Worm (Caenorhabditis elegans): ENCODE results near the gene F13E6.2.

F13E6.2 gene

DNA sequence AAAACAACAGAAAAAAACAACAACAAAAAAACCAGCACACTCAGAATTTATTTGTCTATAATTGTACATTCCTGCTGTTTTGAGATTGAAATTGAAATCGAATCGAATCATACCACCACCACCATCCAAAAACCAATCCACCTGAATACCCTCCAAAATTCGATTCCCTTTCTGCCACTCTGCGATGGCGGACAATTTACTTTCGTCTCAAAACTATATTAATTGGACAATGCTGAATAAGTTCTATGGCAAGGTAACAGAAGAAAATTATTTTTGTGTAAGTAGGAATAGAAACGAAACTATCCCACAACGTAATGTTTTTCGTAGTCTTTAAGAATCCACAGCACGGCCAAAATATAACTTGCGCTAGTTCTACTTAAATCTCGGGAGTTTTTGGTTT is 14.6 kb downstream of the F13E6.2 start:
- TF ChIP-seq nhr-12 (tag; optimal IDR thresholded peaks at IDR 0.05) (no peak), nhr-90 (tag; optimal IDR thresholded peaks at IDR 0.05; ENCODE audit: poor library complexity) (no peak), nhr-77 (tag; optimal IDR thresholded peaks at IDR 0.05) (no peak), ztf-4 (tag; optimal IDR thresholded peaks at IDR 0.05) (no peak), zag-1 (tag; optimal IDR thresholded peaks at IDR 0.05) (no peak), lin-39 (tag; optimal IDR thresholded peaks at IDR 0.05) (no peak), unc-130 (tag; optimal IDR thresholded peaks at IDR 0.05) (no peak), isw-1 (GFP tag; IDR thresholded peaks at IDR 0.05) (no peak), swsn-7 (tag; optimal IDR thresholded peaks at IDR 0.05) (no peak), snu-23 (GFP tag; optimal IDR thresholded peaks at IDR 0.05) (no peak), pqm-1 (tag; optimal IDR thresholded peaks at IDR 0.05) (no peak), lin-35 (GFP tag; optimal IDR thresholded peaks at IDR 0.05) (no peak), vab-15 (tag; optimal IDR thresholded peaks at IDR 0.05) (no peak), jun-1 (tag; optimal IDR thresholded peaks at IDR 0.05) (no peak), pag-3 (tag; optimal IDR thresholded peaks at IDR 0.05; ENCODE audit: borderline replicate concordance, insufficient read depth) (no peak)

DNA sequence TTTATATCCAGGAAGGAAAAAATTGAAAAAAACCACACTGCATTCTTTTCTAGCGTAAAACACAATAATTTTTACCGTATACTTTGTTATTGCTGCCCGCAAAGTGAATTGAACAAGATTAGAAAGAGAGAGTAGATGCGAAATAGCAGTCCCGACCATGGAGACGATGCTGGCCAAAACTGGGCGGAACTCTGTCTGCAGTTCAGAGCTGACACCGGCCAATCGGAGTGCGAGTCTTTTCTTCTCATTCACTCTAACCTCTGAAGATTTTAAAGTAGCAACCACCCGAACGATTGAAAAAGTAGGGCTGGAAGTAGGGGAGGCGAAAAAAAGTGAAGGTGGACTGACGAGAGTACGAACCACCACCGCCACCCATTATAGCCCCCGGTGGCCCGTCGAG is 17.5 kb downstream of the F13E6.2 start:
- TF ChIP-seq mef-2 (tag; optimal IDR thresholded peaks at IDR 0.05) (no peak), nhr-85 (tag) (peak; percentile 12), xbp-1 (tag; optimal IDR thresholded peaks at IDR 0.05) (peak; percentile 86), blmp-1 (tag; optimal IDR thresholded peaks at IDR 0.05) (peak; percentile 80), lsy-2 (tag; optimal IDR thresholded peaks at IDR 0.05) (peak in 1 of 2 experiments; percentile 63), ama-1 (optimal IDR thresholded peaks at IDR 0.05) (no peak), vab-15 (tag; optimal IDR thresholded peaks at IDR 0.05) (no peak)

DNA sequence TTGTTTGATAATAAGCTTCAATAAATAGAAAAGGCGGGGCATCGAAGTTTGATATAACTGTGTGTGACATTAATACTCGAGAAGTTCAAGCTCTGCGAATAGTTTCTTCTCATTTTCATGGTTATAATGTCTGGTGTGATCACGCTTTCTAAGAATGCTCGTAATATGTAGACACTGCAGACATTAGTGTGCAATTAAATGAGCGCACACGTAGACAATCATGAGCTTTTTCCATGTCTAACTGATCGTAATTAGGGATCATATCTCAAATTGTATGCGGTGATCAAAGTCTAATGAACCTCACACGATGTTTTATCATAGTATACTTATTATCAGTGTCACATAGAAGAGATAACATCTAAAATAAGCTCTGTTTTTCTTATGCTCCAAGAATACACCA is 24.0 kb downstream of the F13E6.2 start:
- no peak for TF ChIP-seq nhr-85 (tag)
- TF ChIP-seq alr-1 (tag; optimal IDR thresholded peaks at IDR 0.05; ENCODE audit: borderline replicate concordance) = no peak
- peak; percentile 32 for TF ChIP-seq nhr-11 (tag; optimal IDR thresholded peaks at IDR 0.05)
- TF ChIP-seq lin-39 (tag; optimal IDR thresholded peaks at IDR 0.05) = no peak
- TF ChIP-seq pax-3 (tag; optimal IDR thresholded peaks at IDR 0.05) = peak; percentile 4
- TF ChIP-seq nhr-71 (tag; optimal IDR thresholded peaks at IDR 0.05) = peak; percentile 65
- TF ChIP-seq snu-23 (GFP tag; optimal IDR thresholded peaks at IDR 0.05) = no peak
- TF ChIP-seq unc-62 (GFP tag; optimal IDR thresholded peaks at IDR 0.05) = no peak
- TF ChIP-seq lin-14 (GFP tag; optimal IDR thresholded peaks at IDR 0.05) = peak; percentile 25
- TF ChIP-seq elt-2 (tag; optimal IDR thresholded peaks at IDR 0.05) = peak; percentile 64
- TF ChIP-seq nhr-47 (tag; optimal IDR thresholded peaks at IDR 0.05) = peak; percentile 47
- no peak for TF ChIP-seq unc-30 (tag; optimal IDR thresholded peaks at IDR 0.05)
- TF ChIP-seq ceh-8 (GFP tag; optimal IDR thresholded peaks at IDR 0.05) = peak; percentile 93
- TF ChIP-seq fkh-4 (tag; optimal IDR thresholded peaks at IDR 0.05; ENCODE audit: borderline replicate concordance) = no peak
- TF ChIP-seq zip-4 (GFP tag; optimal IDR thresholded peaks at IDR 0.05) = no peak
- no peak for TF ChIP-seq nhr-84 (tag; optimal IDR thresholded peaks at IDR 0.05)
- peak; percentile 75 for TF ChIP-seq fkh-8 (tag; optimal IDR thresholded peaks at IDR 0.05)
- TF ChIP-seq egl-27 (tag; optimal IDR thresholded peaks at IDR 0.05) = no peak
- TF ChIP-seq lin-13 (GFP tag; optimal IDR thresholded peaks at IDR 0.05) = no peak
- no peak for TF ChIP-seq F16B12.6 (tag; optimal IDR thresholded peaks at IDR 0.05)

DNA sequence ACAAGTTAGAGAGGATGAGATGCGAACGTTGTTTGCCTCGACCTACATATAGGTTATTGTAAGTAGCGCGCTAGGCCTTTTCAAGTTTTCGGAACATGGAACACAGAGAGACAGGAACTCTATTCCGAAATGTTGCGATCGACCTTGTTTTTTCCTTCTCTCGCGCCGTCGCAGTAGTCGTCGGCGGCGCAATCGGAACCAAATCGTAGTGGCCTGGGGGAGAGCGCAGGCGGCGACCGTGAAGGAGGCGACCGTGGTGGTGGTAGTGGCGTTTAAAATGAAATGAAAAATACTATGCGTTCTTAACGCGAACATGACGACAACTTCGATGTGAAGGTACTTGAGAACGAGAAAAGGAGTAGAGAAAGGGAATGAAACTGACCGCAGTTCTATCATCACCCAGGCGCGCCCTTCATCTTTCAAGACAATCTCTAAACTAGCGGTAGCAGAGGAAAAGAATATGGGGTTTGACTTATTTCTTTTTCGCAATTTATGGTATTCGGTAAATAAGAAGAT is 26.5 kb downstream of the F13E6.2 start:
- TF ChIP-seq lin-15B (tag; optimal IDR thresholded peaks at IDR 0.05) = no peak
- TF ChIP-seq C16A3.4 (tag; optimal IDR thresholded peaks at IDR 0.05) = no peak
- TF ChIP-seq ztf-11 (tag; optimal IDR thresholded peaks at IDR 0.05) = no peak
- TF ChIP-seq nhr-19 (GFP tag; conservative IDR thresholded peaks at IDR 0.05) = no peak
- peak; percentile 69 for TF ChIP-seq blmp-1 (tag; optimal IDR thresholded peaks at IDR 0.05)
- no peak for TF ChIP-seq ceh-90 (tag; optimal IDR thresholded peaks at IDR 0.05)
- no peak for TF ChIP-seq egl-13 (tag; optimal IDR thresholded peaks at IDR 0.05)
- no peak for TF ChIP-seq efl-1 (optimal IDR thresholded peaks at IDR 0.05)
- TF ChIP-seq efl-1 (GFP tag; optimal IDR thresholded peaks at IDR 0.05 in 1 of 2) = peak in 1 of 2 experiments; percentile 34
- TF ChIP-seq nhr-85 (tag) = peak; percentile 70
- TF ChIP-seq lin-14 (GFP tag; optimal IDR thresholded peaks at IDR 0.05) = peak; percentile 78
- TF ChIP-seq ces-1 (GFP tag; optimal IDR thresholded peaks at IDR 0.05) = no peak
- no peak for TF ChIP-seq mab-9 (GFP tag; IDR thresholded peaks at IDR 0.05)
- no peak for TF ChIP-seq lsy-2 (tag; optimal IDR thresholded peaks at IDR 0.05)
- no peak for TF ChIP-seq unc-86 (tag; optimal IDR thresholded peaks at IDR 0.05)
- no peak for TF ChIP-seq jun-1 (tag; optimal IDR thresholded peaks at IDR 0.05)
- TF ChIP-seq hlh-4 (tag; optimal IDR thresholded peaks at IDR 0.05) = no peak
- TF ChIP-seq nhr-84 (tag; optimal IDR thresholded peaks at IDR 0.05) = no peak
